Fruit fly (Drosophila melanogaster): ENCODE results near the gene CG32640.
A peak's percentile ranks its signal among the peaks of the same experiment; 100 is the strongest.

Gene CG32640

dm6 chrX:13154783-13155182 lies 23.0 kb upstream of the CG32640 start, which contains the start of the genes CG4318 and CG4332 (continued):
- TF ChIP-seq Atf6 (GFP tag; IDR thresholded peaks at IDR 0.05) = no peak
- TF ChIP-seq CG31388 (GFP tag; optimal IDR thresholded peaks at IDR 0.05) = no peak
- peak; percentile 75 for TF ChIP-seq CG14860 (GFP tag; IDR thresholded peaks at IDR 0.05; ENCODE audit: partially characterized antibody)
- TF ChIP-seq Aef1 (GFP tag; IDR thresholded peaks at IDR 0.05) = no peak
- TF ChIP-seq B-H2 (GFP tag; optimal IDR thresholded peaks at IDR 0.05) = no peak
- peak; percentile 87 for TF ChIP-seq MBD-R2 (GFP tag; IDR thresholded peaks at IDR 0.05)
- peak; percentile 79 for TF ChIP-seq BEAF-32 (GFP tag; optimal IDR thresholded peaks at IDR 0.05)
- TF ChIP-seq sna (GFP tag; IDR thresholded peaks at IDR 0.05; ENCODE audit: partially characterized antibody) = peak; percentile 88
- TF ChIP-seq CG16779 (GFP tag; IDR thresholded peaks at IDR 0.05) = no peak
- no peak for TF ChIP-seq YL-1 (GFP tag; optimal IDR thresholded peaks at IDR 0.05)
- no peak for TF ChIP-seq tgo (GFP tag; IDR thresholded peaks at IDR 0.05)
- no peak for TF ChIP-seq CG10959 (GFP tag; IDR thresholded peaks at IDR 0.05)
- peak; percentile 90 for TF ChIP-seq Dll (GFP tag; IDR thresholded peaks at IDR 0.05; ENCODE audit: partially characterized antibody)
- peak; percentile 53 for TF ChIP-seq pzg (GFP tag; optimal IDR thresholded peaks at IDR 0.05)
- no peak for TF ChIP-seq CG15269 (tag; optimal IDR thresholded peaks at IDR 0.05)
- TF ChIP-seq CG30020 (tag; optimal IDR thresholded peaks at IDR 0.05) = no peak
- no peak for TF ChIP-seq pita (GFP tag; optimal IDR thresholded peaks at IDR 0.05)
- peak; percentile 94 for TF ChIP-seq dm (GFP tag; optimal IDR thresholded peaks at IDR 0.05)
- peak; percentile 19 for TF ChIP-seq cwo (GFP tag; optimal IDR thresholded peaks at IDR 0.05)
- peak; percentile 2 for TF ChIP-seq CG4617 (GFP tag; optimal IDR thresholded peaks at IDR 0.05; ENCODE audit: borderline replicate concordance)
- TF ChIP-seq gce (GFP tag; IDR thresholded peaks at IDR 0.05) = no peak
- no peak for TF ChIP-seq dpn (GFP tag; optimal IDR thresholded peaks at IDR 0.05)
- TF ChIP-seq CG15073 (GFP tag; optimal IDR thresholded peaks at IDR 0.05) = no peak
- TF ChIP-seq Ptx1 (GFP tag; IDR thresholded peaks at IDR 0.05) = no peak
- TF ChIP-seq ham (GFP tag; IDR thresholded peaks at IDR 0.05) = no peak
- no peak for TF ChIP-seq Abd-B (GFP tag; optimal IDR thresholded peaks at IDR 0.05)
- no peak for TF ChIP-seq CG5180 (GFP tag; optimal IDR thresholded peaks at IDR 0.05)
- no peak for TF ChIP-seq NFAT (GFP tag; IDR thresholded peaks at IDR 0.05)
- TF ChIP-seq CG3995 (GFP tag; optimal IDR thresholded peaks at IDR 0.05) = peak; percentile 36
- no peak for TF ChIP-seq Sox102F (GFP tag; optimal IDR thresholded peaks at IDR 0.05)
- peak; percentile 59 for TF ChIP-seq CG7928 (GFP tag; optimal IDR thresholded peaks at IDR 0.05)
- TF ChIP-seq CG6683 (GFP tag; optimal IDR thresholded peaks at IDR 0.05) = no peak

- no peak; the same call in 1 of the 2 replicates for TF ChIP-seq ttk (GFP tag; IDR thresholded peaks at IDR 0.05)
- TF ChIP-seq tna (GFP tag; IDR thresholded peaks at IDR 0.05; ENCODE audit: partially characterized antibody) = peak; percentile 70; the same call in 1 of the 2 replicates
- TF ChIP-seq CG11398 (GFP tag; optimal IDR thresholded peaks at IDR 0.05) = peak; percentile 27
- peak; percentile 73 for TF ChIP-seq CG10543 (GFP tag; optimal IDR thresholded peaks at IDR 0.05)
- TF ChIP-seq CG18262 (tag; optimal IDR thresholded peaks at IDR 0.05) = peak; percentile 75
- peak; percentile 50; the same call in 1 of the 2 replicates for TF ChIP-seq ranshi (GFP tag; IDR thresholded peaks at IDR 0.05)
- no peak for TF ChIP-seq sqz (GFP tag; optimal IDR thresholded peaks at IDR 0.05)
- TF ChIP-seq repo (GFP tag; optimal IDR thresholded peaks at IDR 0.05) = peak; percentile 65
- TF ChIP-seq CG34376 (GFP tag; optimal IDR thresholded peaks at IDR 0.05) = peak; percentile 57
- peak; percentile 79 for TF ChIP-seq MBD-R2 (GFP tag; IDR thresholded peaks at IDR 0.05)
- TF ChIP-seq fd96Cb (tag; optimal IDR thresholded peaks at IDR 0.05) = peak; percentile 56
- TF ChIP-seq aop (GFP tag; IDR thresholded peaks at IDR 0.05) = no peak
- peak; percentile 76; the same call in 2 of the 3 replicates for TF ChIP-seq Opbp (GFP tag; IDR thresholded peaks at IDR 0.05; ENCODE audit: partially characterized antibody)
- TF ChIP-seq lbe (GFP tag; optimal IDR thresholded peaks at IDR 0.05) = no peak
- TF ChIP-seq BEAF-32 (GFP tag; optimal IDR thresholded peaks at IDR 0.05) = peak; percentile 97
- no peak for TF ChIP-seq CG6765 (GFP tag; optimal IDR thresholded peaks at IDR 0.05)
- TF ChIP-seq sna (GFP tag; IDR thresholded peaks at IDR 0.05; ENCODE audit: partially characterized antibody) = peak; percentile 95
- no peak for TF ChIP-seq CG3281 (GFP tag; optimal IDR thresholded peaks at IDR 0.05)
- peak; percentile 27 for TF ChIP-seq gcm (GFP tag; optimal IDR thresholded peaks at IDR 0.05)
- peak; percentile 14 for TF ChIP-seq Hand (GFP tag; optimal IDR thresholded peaks at IDR 0.05)
- TF ChIP-seq CG12155 (GFP tag; optimal IDR thresholded peaks at IDR 0.05) = peak; percentile 73
- peak; percentile 40 for TF ChIP-seq org-1 (GFP tag; optimal IDR thresholded peaks at IDR 0.05)
These were observed 18.3 kb upstream of the CG32640 start, which contains the start of the genes Bap60 and CG12096 for dm6 chrX:13159481-13159880. Bap60 (minus strand) TSS chrX:13159508. CG12096 (plus strand) TSS chrX:13159604.

Data from whole organism, embryonic.